Worm (Caenorhabditis elegans): Measurements from ENCODE around the gene srp-1.

Gene srp-1

ce11 chrV:724946-725806 is 27.9 kb upstream of the srp-1 start:
- TF ChIP-seq ref-1 (GFP tag; conservative IDR thresholded peaks at IDR 0.05) (no peak), ztf-23 (GFP tag; IDR thresholded peaks at IDR 0.05) (no peak), flt-1 (GFP tag; IDR thresholded peaks at IDR 0.05) (0 out of 2 replicates have a peak, but pooled peaks have one; percentile 45), T22C8.4 (GFP tag; IDR thresholded peaks at IDR 0.05) (no peak)

ce11 chrV:725807-726572 is 27.1 kb upstream of the srp-1 start:
- TF ChIP-seq tab-1 (GFP tag; IDR thresholded peaks at IDR 0.05): no peak
- TF ChIP-seq klf-2 (GFP tag; conservative IDR thresholded peaks at IDR 0.05): no peak
- TF ChIP-seq cog-1 (tag; optimal IDR thresholded peaks at IDR 0.05): no peak
- TF ChIP-seq T22C8.4 (GFP tag; IDR thresholded peaks at IDR 0.05): no peak
- TF ChIP-seq ref-1 (GFP tag; conservative IDR thresholded peaks at IDR 0.05): no peak
- TF ChIP-seq ztf-29 (GFP tag; IDR thresholded peaks at IDR 0.05): no peak
- TF ChIP-seq med-1 (GFP tag; optimal IDR thresholded peaks at IDR 0.05; ENCODE audit: insufficient read depth): no peak
- no peak for TF ChIP-seq flt-1 (GFP tag; IDR thresholded peaks at IDR 0.05)
- no peak for TF ChIP-seq ztf-23 (GFP tag; IDR thresholded peaks at IDR 0.05)

- TF ChIP-seq ztf-29 (GFP tag; IDR thresholded peaks at IDR 0.05) (no peak), klf-2 (GFP tag; conservative IDR thresholded peaks at IDR 0.05) (no peak), T22C8.4 (GFP tag; IDR thresholded peaks at IDR 0.05) (no peak), cog-1 (tag; optimal IDR thresholded peaks at IDR 0.05) (no peak), med-1 (GFP tag; optimal IDR thresholded peaks at IDR 0.05; ENCODE audit: insufficient read depth) (no peak), ref-1 (GFP tag; conservative IDR thresholded peaks at IDR 0.05) (no peak), flt-1 (GFP tag; IDR thresholded peaks at IDR 0.05) (no peak), ztf-23 (GFP tag; IDR thresholded peaks at IDR 0.05) (no peak)
Observed at ce11 chrV:726573-727483, 26.3 kb upstream of the srp-1 start.

ce11 chrV:727484-728351 is 25.4 kb upstream of the srp-1 start, which contains the start of the genes icl-1 and srh-2:
Gene icl-1 (minus strand): TSS chrV:728004.
Gene srh-2 (plus strand): TSS chrV:728301.
- no peak for TF ChIP-seq tab-1 (GFP tag; IDR thresholded peaks at IDR 0.05)
- no peak for TF ChIP-seq T22C8.4 (GFP tag; IDR thresholded peaks at IDR 0.05)
- TF ChIP-seq klf-2 (GFP tag; conservative IDR thresholded peaks at IDR 0.05): no peak
- no peak for TF ChIP-seq med-1 (GFP tag; optimal IDR thresholded peaks at IDR 0.05; ENCODE audit: insufficient read depth)
- no peak for TF ChIP-seq ztf-29 (GFP tag; IDR thresholded peaks at IDR 0.05)
- no peak for TF ChIP-seq flt-1 (GFP tag; IDR thresholded peaks at IDR 0.05)
- TF ChIP-seq cog-1 (tag; optimal IDR thresholded peaks at IDR 0.05): no peak
- TF ChIP-seq ref-1 (GFP tag; conservative IDR thresholded peaks at IDR 0.05): no peak
- TF ChIP-seq ztf-23 (GFP tag; IDR thresholded peaks at IDR 0.05): no peak

ce11 chrV:728822-729493 is 24.1 kb upstream of the srp-1 start:
- TF ChIP-seq cog-1 (tag; optimal IDR thresholded peaks at IDR 0.05): no peak
- no peak for TF ChIP-seq ztf-23 (GFP tag; IDR thresholded peaks at IDR 0.05)
- TF ChIP-seq ref-1 (GFP tag; conservative IDR thresholded peaks at IDR 0.05): no peak
- no peak for TF ChIP-seq ztf-29 (GFP tag; IDR thresholded peaks at IDR 0.05)
- no peak for TF ChIP-seq flt-1 (GFP tag; IDR thresholded peaks at IDR 0.05)
- TF ChIP-seq tab-1 (GFP tag; IDR thresholded peaks at IDR 0.05): no peak
- no peak for TF ChIP-seq klf-2 (GFP tag; conservative IDR thresholded peaks at IDR 0.05)

- no peak for TF ChIP-seq cog-1 (tag; optimal IDR thresholded peaks at IDR 0.05)
Observed at ce11 chrV:730216-730615, 22.9 kb upstream of the srp-1 start.

- peak; percentile 50 for TF ChIP-seq cog-1 (tag; optimal IDR thresholded peaks at IDR 0.05)
- TF ChIP-seq klf-2 (GFP tag; conservative IDR thresholded peaks at IDR 0.05): no peak
Observed at ce11 chrV:731330-731729, 21.8 kb upstream of the srp-1 start.

ce11 chrV:736171-736570 is 16.9 kb upstream of the srp-1 start, which contains the start of gene srj-25:
Gene srj-25 (minus strand): TSS chrV:736271.
- TF ChIP-seq ztf-23 (GFP tag; IDR thresholded peaks at IDR 0.05) (no peak), ztf-29 (GFP tag; IDR thresholded peaks at IDR 0.05) (no peak), med-1 (GFP tag; optimal IDR thresholded peaks at IDR 0.05; ENCODE audit: insufficient read depth) (no peak)
